Fruit fly (Drosophila melanogaster): ENCODE data around the gene CG10561.

The CG10561 gene

dm6 chr2L:19141435-19142126, 27.4 kb downstream of the CG10561 start (continued):
- TF ChIP-seq CG31441 (GFP tag; IDR thresholded peaks at IDR 0.05): peak; percentile 76
- TF ChIP-seq CG16863 (GFP tag; optimal IDR thresholded peaks at IDR 0.05): peak; percentile 45
- peak; percentile 10 for TF ChIP-seq kay (GFP tag; optimal IDR thresholded peaks at IDR 0.05)
- TF ChIP-seq Poxn (GFP tag; IDR thresholded peaks at IDR 0.05): no peak
- TF ChIP-seq en (GFP tag; optimal IDR thresholded peaks at IDR 0.05): peak; percentile 65
- peak; percentile 56 for TF ChIP-seq CG3847 (GFP tag; IDR thresholded peaks at IDR 0.05)
- no peak for TF ChIP-seq CG3838 (GFP tag; optimal IDR thresholded peaks at IDR 0.05)
- peak in 1 of 2 experiments; percentile 5 for TF ChIP-seq Hr78 (GFP tag; optimal IDR thresholded peaks at IDR 0.05)
- peak; percentile 25 for TF ChIP-seq Abd-B (GFP tag; optimal IDR thresholded peaks at IDR 0.05)
- TF ChIP-seq CG1529 (GFP tag; optimal IDR thresholded peaks at IDR 0.05): peak; percentile 52
- peak; percentile 51; the same call in 1 of the 3 replicates for TF ChIP-seq Dbx (GFP tag; IDR thresholded peaks at IDR 0.05)
- TF ChIP-seq peb (GFP tag; IDR thresholded peaks at IDR 0.05): no peak
- TF ChIP-seq bigmax (GFP tag; optimal IDR thresholded peaks at IDR 0.05): no peak
- peak; percentile 27 for TF ChIP-seq salm (tag; optimal IDR thresholded peaks at IDR 0.05)
- TF ChIP-seq CG6791 (GFP tag; IDR thresholded peaks at IDR 0.05; ENCODE audit: partially characterized antibody): no peak
- TF ChIP-seq Xrp1 (GFP tag; IDR thresholded peaks at IDR 0.05): peak; percentile 57; the same call in 1 of the 2 replicates
- no peak for TF ChIP-seq CTCF (GFP tag; optimal IDR thresholded peaks at IDR 0.05)
- no peak for TF ChIP-seq knrl (GFP tag; IDR thresholded peaks at IDR 0.05; ENCODE audit: partially characterized antibody)
- TF ChIP-seq HLH3B (GFP tag; IDR thresholded peaks at IDR 0.05): 0 out of 2 replicates have a peak, but pooled peaks have one; percentile 7
- no peak for TF ChIP-seq CG11093 (GFP tag; IDR thresholded peaks at IDR 0.05)
- TF ChIP-seq vfl (GFP tag; optimal IDR thresholded peaks at IDR 0.05): no peak
- TF ChIP-seq CG11723 (GFP tag; optimal IDR thresholded peaks at IDR 0.05): peak; percentile 53
- TF ChIP-seq CG15073 (GFP tag; optimal IDR thresholded peaks at IDR 0.05): no peak
- TF ChIP-seq CG4617 (GFP tag; optimal IDR thresholded peaks at IDR 0.05; ENCODE audit: borderline replicate concordance): no peak
- TF ChIP-seq CG7271 (tag; optimal IDR thresholded peaks at IDR 0.05): no peak
- peak; percentile 45 for TF ChIP-seq CG7987 (GFP tag; optimal IDR thresholded peaks at IDR 0.05)
- TF ChIP-seq MTF-1 (GFP tag; optimal IDR thresholded peaks at IDR 0.05; ENCODE audit: borderline replicate concordance): no peak
- TF ChIP-seq CG4282 (GFP tag; optimal IDR thresholded peaks at IDR 0.05): no peak
- TF ChIP-seq Dref (GFP tag; IDR thresholded peaks at IDR 0.05): no peak
- no peak for TF ChIP-seq MESR4 (GFP tag; optimal IDR thresholded peaks at IDR 0.05)
- TF ChIP-seq aop (GFP tag; IDR thresholded peaks at IDR 0.05): no peak
- peak; percentile 42 for TF ChIP-seq emc (GFP tag; optimal IDR thresholded peaks at IDR 0.05)
- peak in 1 of 2 experiments; percentile 60 for TF ChIP-seq Eip74EF (GFP tag; optimal IDR thresholded peaks at IDR 0.05)
- peak; percentile 64 for TF ChIP-seq ems (GFP tag; optimal IDR thresholded peaks at IDR 0.05)
- TF ChIP-seq psq (GFP tag; optimal IDR thresholded peaks at IDR 0.05): no peak
- TF ChIP-seq CG12391 (tag; optimal IDR thresholded peaks at IDR 0.05): peak; percentile 78
- TF ChIP-seq CG10654 (GFP tag; optimal IDR thresholded peaks at IDR 0.05): peak; percentile 26
- peak; percentile 53 for TF ChIP-seq nerfin-1 (tag; optimal IDR thresholded peaks at IDR 0.05)
- TF ChIP-seq sd (tag; optimal IDR thresholded peaks at IDR 0.05): peak; percentile 10
- peak; percentile 70 for TF ChIP-seq D19A (tag; optimal IDR thresholded peaks at IDR 0.05)
- peak; percentile 61 to 65 for TF ChIP-seq chif (GFP tag; optimal IDR thresholded peaks at IDR 0.05)
- TF ChIP-seq CG1792 (GFP tag; optimal IDR thresholded peaks at IDR 0.05): peak; percentile 21
- no peak for TF ChIP-seq CG42726 (GFP tag; IDR thresholded peaks at IDR 0.05; ENCODE audit: partially characterized antibody)
- peak; percentile 42 for TF ChIP-seq pb (GFP tag; optimal IDR thresholded peaks at IDR 0.05)
- TF ChIP-seq toy (GFP tag; IDR thresholded peaks at IDR 0.05): no peak
- no peak for TF ChIP-seq zf30C (GFP tag; optimal IDR thresholded peaks at IDR 0.05)
- TF ChIP-seq nau (GFP tag; optimal IDR thresholded peaks at IDR 0.05): peak; percentile 75
- peak; percentile 84 for TF ChIP-seq CG30403 (GFP tag; optimal IDR thresholded peaks at IDR 0.05)
- TF ChIP-seq trem (tag; optimal IDR thresholded peaks at IDR 0.05): peak; percentile 42
- peak; percentile 50 for TF ChIP-seq CG17385 (GFP tag; optimal IDR thresholded peaks at IDR 0.05)

Measured in whole organism, embryonic.